Worm (Caenorhabditis elegans) whole organism, late embryonic: ENCODE results near the gene ttll-11.

ENCODE experiments used
- C08G9.2 ChIP-seq: sonication (generic microtip); optimal IDR thresholded peaks from 2 replicates; lab custom pipeline; 2016; ENCODE audit warnings: mild to moderate bottlenecking, missing genetic modification characterization, moderate library complexity, missing compliant biosample characterization
- C38D4.7 ChIP-seq: fragments of 200-800 bp; sonication (Bioruptor generic); optimal IDR thresholded peaks from 2 replicates; lab custom pipeline; 2018; ENCODE audit warnings: mild to moderate bottlenecking, missing genetic modification characterization, moderate library complexity, missing compliant biosample characterization
- K09A11.1 ChIP-seq: sonication (generic microtip); optimal IDR thresholded peaks from 2 replicates; lab custom pipeline; 2017; ENCODE audit warnings: antibody characterized with exemption, mild to moderate bottlenecking, missing genetic modification characterization, missing compliant biosample characterization; ENCODE audit not compliant: insufficient read depth
- Y22D7AL.16 ChIP-seq: sonication (generic microtip); optimal IDR thresholded peaks from 2 replicates; lab custom pipeline; 2016; ENCODE audit warnings: missing genetic modification characterization, missing compliant biosample characterization
- ahr-1 ChIP-seq: sonication (generic microtip); optimal IDR thresholded peaks from 2 replicates; lab custom pipeline; 2016; ENCODE audit warnings: missing genetic modification characterization, missing compliant biosample characterization
- ama-1 ChIP-seq: fragments of 150-350 bp; optimal IDR thresholded peaks from 2 replicates; lab custom pipeline; 2014
- ceh-19 ChIP-seq: fragments of 200-800 bp; sonication (Bioruptor generic); optimal IDR thresholded peaks from 2 replicates; lab custom pipeline; 2018; ENCODE audit warnings: mild to moderate bottlenecking, missing genetic modification characterization, missing compliant biosample characterization
- ceh-2 ChIP-seq: sonication (generic microtip); optimal IDR thresholded peaks from 2 replicates; lab custom pipeline; 2016; ENCODE audit warnings: missing genotype, missing genetic modification characterization, missing compliant biosample characterization
- ceh-31 ChIP-seq: sonication (generic microtip); optimal IDR thresholded peaks from 2 replicates; lab custom pipeline; 2016; ENCODE audit warnings: missing genetic modification characterization, missing compliant biosample characterization
- ceh-45 ChIP-seq: fragments of 200-800 bp; sonication (Bioruptor generic); IDR thresholded peaks from 2 replicates; pipeline ENCODE4 v1.3.6; 2022; ENCODE audit warnings: missing genetic modification reagents, missing genetic modification characterization, missing compliant biosample characterization
- ceh-6 ChIP-seq: fragments of 200-800 bp; sonication (Bioruptor generic); optimal IDR thresholded peaks from 2 replicates; lab custom pipeline; 2018; ENCODE audit warnings: mild to moderate bottlenecking, missing genetic modification characterization, missing compliant biosample characterization
- ceh-9 ChIP-seq: sonication (generic microtip); optimal IDR thresholded peaks from 2 replicates; lab custom pipeline; 2016; ENCODE audit warnings: mild to moderate bottlenecking, missing genetic modification characterization, inconsistent platforms, missing compliant biosample characterization
- dmd-4 ChIP-seq: sonication (generic microtip); optimal IDR thresholded peaks from 2 replicates; lab custom pipeline; 2016; ENCODE audit warnings: borderline replicate concordance, missing genetic modification characterization, missing compliant biosample characterization
- dve-1 ChIP-seq: sonication (generic microtip); optimal IDR thresholded peaks from 2 replicates; lab custom pipeline; 2017; ENCODE audit warnings: antibody characterized with exemption, mild to moderate bottlenecking, missing genetic modification characterization, missing compliant biosample characterization
- elt-2 ChIP-seq: sonication (generic microtip); optimal IDR thresholded peaks from 2 replicates; lab custom pipeline; 2016; ENCODE audit warnings: missing genetic modification reagents, missing genetic modification characterization, missing compliant biosample characterization
- ets-4 ChIP-seq: sonication (generic microtip); optimal IDR thresholded peaks from 2 replicates; lab custom pipeline; 2016; ENCODE audit warnings: missing genetic modification characterization, missing compliant biosample characterization
- fkh-6 ChIP-seq: sonication (generic microtip); optimal IDR thresholded peaks from 2 replicates; lab custom pipeline; 2016; ENCODE audit warnings: missing genetic modification characterization, missing compliant biosample characterization
- hlh-15 ChIP-seq: sonication (generic microtip); optimal IDR thresholded peaks from 2 replicates; lab custom pipeline; 2016; ENCODE audit warnings: missing genetic modification characterization, missing compliant biosample characterization
- hlh-30 ChIP-seq: sonication (generic microtip); optimal IDR thresholded peaks from 2 replicates; lab custom pipeline; 2017; ENCODE audit warnings: antibody characterized with exemption, missing genetic modification characterization, missing compliant biosample characterization; ENCODE audit not compliant: insufficient read depth
- lim-6 ChIP-seq: sonication (generic microtip); optimal IDR thresholded peaks from 2 replicates; lab custom pipeline; 2016; ENCODE audit warnings: missing genetic modification characterization, missing compliant biosample characterization
- lin-11 ChIP-seq: fragments of 200-800 bp; sonication (Bioruptor generic); optimal IDR thresholded peaks from 2 replicates; lab custom pipeline; 2018; ENCODE audit warnings: mild to moderate bottlenecking, missing genetic modification characterization, missing compliant biosample characterization
- madf-2 ChIP-seq: sonication (generic microtip); optimal IDR thresholded peaks from 2 replicates; lab custom pipeline; 2017; ENCODE audit warnings: missing genetic modification characterization, missing compliant biosample characterization
- mec-3 ChIP-seq: sonication (generic microtip); optimal IDR thresholded peaks from 2 replicates; lab custom pipeline; 2016; ENCODE audit warnings: borderline replicate concordance, missing genetic modification characterization, missing compliant biosample characterization
- odd-2 ChIP-seq: sonication (generic microtip); optimal IDR thresholded peaks from 2 replicates; lab custom pipeline; 2017; ENCODE audit warnings: antibody characterized with exemption, mild to moderate bottlenecking, missing genetic modification characterization, missing compliant biosample characterization
- pat-9 ChIP-seq: fragments of 200-800 bp; sonication (Bioruptor generic); optimal IDR thresholded peaks from 2 replicates; lab custom pipeline; 2018; ENCODE audit warnings: mild to moderate bottlenecking, missing genetic modification characterization, moderate library complexity, missing compliant biosample characterization
- pqm-1 ChIP-seq: sonication (generic microtip); optimal IDR thresholded peaks from 2 replicates; lab custom pipeline; 2016; ENCODE audit warnings: missing genetic modification characterization, missing compliant biosample characterization
- pros-1 ChIP-seq: fragments of 150-350 bp; optimal IDR thresholded peaks from 2 replicates; lab custom pipeline; 2014; ENCODE audit warnings: missing biosample characterization, missing genetic modification reagents, missing genetic modification characterization
- ref-2 ChIP-seq: sonication (generic microtip); optimal IDR thresholded peaks from 2 replicates; lab custom pipeline; 2016; ENCODE audit warnings: missing genetic modification characterization, missing compliant biosample characterization
- sdc-2 ChIP-seq: sonication (generic microtip); optimal IDR thresholded peaks from 2 replicates; lab custom pipeline; 2016; ENCODE audit warnings: missing genotype, missing genetic modification characterization, missing compliant biosample characterization
- syd-9 ChIP-seq: sonication (generic microtip); optimal IDR thresholded peaks from 2 replicates; lab custom pipeline; 2016; ENCODE audit warnings: mild to moderate bottlenecking, missing genetic modification characterization, moderate library complexity, missing compliant biosample characterization
- ttx-3 ChIP-seq: sonication (generic microtip); optimal IDR thresholded peaks from 2 replicates; lab custom pipeline; 2016; ENCODE audit warnings: missing genetic modification reagents, missing genetic modification characterization, missing compliant biosample characterization
- unc-3 ChIP-seq, 2 experiments: fragments of 200-800 bp in 1 of 2; sonication (Bioruptor generic) in 1 of 2; sonication (generic microtip) in 1 of 2; conservative IDR thresholded peaks in 1 of 2; optimal IDR thresholded peaks in 1 of 2; 2 replicates each; pipeline versions ENCODE4 v1.3.6 to Lab custom; 2016 to 2022; ENCODE audit warnings: missing compliant biosample characterization in 2 of 2, missing genetic modification characterization in 2 of 2, missing genetic modification reagents in 1 of 2
- unc-42 ChIP-seq: sonication (generic microtip); optimal IDR thresholded peaks from 2 replicates; lab custom pipeline; 2016; ENCODE audit warnings: missing genotype, missing genetic modification characterization, missing compliant biosample characterization
- unc-55 ChIP-seq: sonication (generic microtip); optimal IDR thresholded peaks from 2 replicates; lab custom pipeline; 2017; ENCODE audit warnings: missing biosample characterization, missing genetic modification reagents, missing genetic modification characterization
- ztf-16 ChIP-seq: sonication (generic microtip); optimal IDR thresholded peaks from 2 replicates; lab custom pipeline; 2017; ENCODE audit warnings: missing genetic modification characterization, missing compliant biosample characterization

ttll-11 gene

DNA sequence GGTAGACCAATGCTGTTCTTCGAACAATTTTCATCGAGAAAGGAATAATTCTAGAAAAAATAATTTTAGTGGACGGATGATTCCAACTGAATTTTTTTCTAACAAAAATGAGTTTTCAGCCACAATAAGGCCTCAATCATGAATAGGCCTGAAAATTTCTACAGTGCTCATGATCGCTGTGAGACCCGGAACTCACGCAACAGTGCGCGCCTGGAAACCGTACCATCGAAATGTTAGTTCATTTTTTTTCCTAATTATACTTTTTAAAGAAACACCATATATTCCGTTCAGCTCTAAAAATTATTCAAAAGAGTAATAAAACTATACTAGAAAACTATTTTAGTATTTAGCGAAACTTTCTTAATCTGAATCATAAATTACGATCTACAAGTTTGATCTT lies 27.4 kb downstream of the ttll-11 start:
- TF ChIP-seq ahr-1 (no peak), C08G9.2 (tag; lab: Kevin White, UChicago) (no peak), Y22D7AL.16 (tag; lab: Kevin White, UChicago) (no peak), pat-9 (tag; lab: Kevin White, UChicago) (no peak), mec-3 (tag; lab: Kevin White, UChicago) (no peak), fkh-6 (no peak), ceh-9 (tag; lab: Kevin White, UChicago) (no peak), hlh-15 (no peak), unc-3 (GFP tag; conservative IDR thresholded peaks at IDR 0.05; lab: Robert Waterston, UW) (no peak), unc-3 (tag; optimal IDR thresholded peaks at IDR 0.05; lab: Kevin White, UChicago) (no peak), ttx-3 (tag; lab: Kevin White, UChicago) (no peak), ref-2 (no peak), pqm-1 (tag; lab: Kevin White, UChicago) (no peak), syd-9 (tag; lab: Kevin White, UChicago) (no peak), ceh-6 (GFP tag; lab: Kevin White, UChicago) (no peak), K09A11.1 (tag; lab: Kevin White, UChicago) (no peak), ceh-45 (GFP tag; lab: Robert Waterston, UW) (no peak), dmd-4 (tag; lab: Kevin White, UChicago) (no peak), C38D4.7 (GFP tag; lab: Kevin White, UChicago) (no peak)
- TF ChIP-seq, all 69 proteins: peak for 0

DNA sequence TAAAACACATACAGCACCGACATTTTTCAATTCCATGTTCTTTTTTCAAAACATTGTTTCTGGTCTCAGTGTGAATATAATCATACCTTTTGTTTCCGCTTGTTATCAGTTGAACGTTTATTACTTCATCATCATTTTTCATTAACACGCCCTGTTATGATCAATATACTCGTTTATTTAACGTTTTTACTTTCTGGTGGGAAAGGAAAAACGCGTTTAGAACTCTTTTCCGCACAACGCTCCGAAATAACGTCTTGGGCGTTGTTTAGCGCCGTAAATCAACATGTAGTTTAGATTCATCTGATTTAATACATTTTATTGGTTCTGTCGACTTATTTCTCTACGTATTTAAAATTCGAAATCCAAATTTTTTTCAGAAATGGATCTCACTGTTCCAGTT lies 27.8 kb downstream of the ttll-11 start, which contains the start of gene pgm-3:
pgm-3 (plus strand) TSS at position 378 of the 400 bp plus-strand sequence.
- TF ChIP-seq unc-55 (GFP tag; lab: Kevin White, UChicago) (no peak), lim-6 (tag; lab: Kevin White, UChicago) (no peak), elt-2 (no peak), ceh-31 (no peak), mec-3 (tag; lab: Kevin White, UChicago) (no peak), ceh-2 (tag; lab: Kevin White, UChicago) (no peak), ceh-6 (GFP tag; lab: Kevin White, UChicago) (no peak), K09A11.1 (tag; lab: Kevin White, UChicago) (no peak), ceh-45 (GFP tag; lab: Robert Waterston, UW) (no peak), sdc-2 (tag; lab: Kevin White, UChicago) (no peak)

DNA sequence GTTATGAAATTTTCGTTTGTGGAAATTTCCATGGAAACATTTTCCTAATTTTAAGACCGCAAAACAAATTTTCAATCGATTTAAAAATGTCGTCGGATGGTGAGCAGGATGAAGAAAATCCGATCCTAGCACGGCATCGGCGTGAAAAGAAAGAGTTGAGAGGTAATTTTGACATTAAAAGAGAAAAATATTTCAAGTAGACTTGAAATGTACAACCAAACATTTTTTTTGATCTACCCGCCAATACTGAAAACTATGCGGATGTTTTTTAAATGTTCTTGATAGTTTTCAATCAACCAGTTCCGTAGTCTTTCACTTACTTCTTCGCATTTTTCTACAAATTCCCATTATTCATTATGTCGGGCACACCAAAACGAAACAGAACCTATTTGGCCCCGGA lies 30.6 kb downstream of the ttll-11 start, which contains the start of gene otub-3:
otub-3 (plus strand) TSS at position 56 of the 400 bp plus-strand sequence.
- TF ChIP-seq ceh-19 (GFP tag; lab: Kevin White, UChicago) (no peak), odd-2 (tag; lab: Kevin White, UChicago) (no peak), ahr-1 (no peak), ets-4 (no peak), lin-11 (no peak), ceh-2 (tag; lab: Kevin White, UChicago) (no peak), ref-2 (no peak), madf-2 (tag; lab: Kevin White, UChicago) (no peak), unc-42 (no peak), ceh-31 (no peak), ama-1 (lab: Kevin White, UChicago) (no peak), dve-1 (tag; lab: Kevin White, UChicago) (no peak), elt-2 (no peak), ztf-16 (tag; lab: Kevin White, UChicago) (no peak), pros-1 (tag; lab: Kevin White, UChicago) (no peak), dmd-4 (tag; lab: Kevin White, UChicago) (no peak), lim-6 (tag; lab: Kevin White, UChicago) (no peak), hlh-30 (tag; lab: Kevin White, UChicago) (no peak)
- TF ChIP-seq, all 69 proteins: peak for 0

DNA sequence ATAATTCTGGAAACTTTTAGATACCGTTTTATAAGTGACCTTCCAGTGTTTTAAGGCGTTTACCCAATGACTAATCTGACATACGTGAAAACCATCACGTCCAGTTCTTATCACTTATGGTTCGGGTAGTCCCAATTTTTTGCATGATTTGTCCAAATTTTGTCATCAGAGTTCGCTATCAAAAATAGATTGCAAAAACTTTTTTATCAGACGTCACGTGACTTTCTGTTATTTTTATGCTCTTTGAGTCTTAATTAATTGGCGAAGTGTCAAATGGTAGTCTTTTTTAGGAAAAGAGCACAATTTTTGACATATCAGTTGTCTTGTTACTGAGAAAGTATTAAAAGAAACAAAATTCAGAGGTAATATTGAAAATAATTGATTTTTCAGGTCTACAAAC lies 32.1 kb downstream of the ttll-11 start:
- peak; percentile 56 for TF ChIP-seq hlh-30 (tag; lab: Kevin White, UChicago)
- no peak for TF ChIP-seq mec-3 (tag; lab: Kevin White, UChicago)
